Fruit fly (Drosophila melanogaster): ENCODE results near the gene ed.

The ed gene

DNA sequence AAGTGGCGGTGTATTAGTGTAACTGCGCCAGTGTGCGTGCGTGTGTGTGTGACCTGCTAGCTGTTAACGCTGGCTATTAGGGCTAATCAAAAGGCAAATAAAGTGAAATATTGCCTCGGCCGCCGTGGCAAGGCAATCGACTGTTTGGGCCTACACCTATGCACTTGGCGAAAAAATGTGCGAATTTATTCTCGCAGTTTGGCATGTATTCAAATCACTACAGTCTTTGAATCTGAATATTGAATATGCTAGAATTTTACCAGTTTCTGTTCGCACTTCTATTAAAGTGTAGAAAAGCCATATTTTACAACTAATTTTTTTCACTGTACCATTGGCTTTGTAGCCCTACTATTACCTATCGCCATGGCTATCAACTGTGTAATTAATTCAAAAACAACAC, 49.6 kb downstream of the ed start (continued):
- TF ChIP-seq Oli (tag; optimal IDR thresholded peaks at IDR 0.05) (peak; percentile 81), CG11695 (GFP tag; IDR thresholded peaks at IDR 0.05) (peak; percentile 88), p53 (GFP tag; optimal IDR thresholded peaks at IDR 0.05) (no peak), gem (tag; optimal IDR thresholded peaks at IDR 0.05) (peak; percentile 90), mam (GFP tag; optimal IDR thresholded peaks at IDR 0.05) (peak; percentile 62), CTCF (GFP tag; optimal IDR thresholded peaks at IDR 0.05) (no peak), CG11504 (tag; optimal IDR thresholded peaks at IDR 0.05) (peak; percentile 80), CG7556 (GFP tag; optimal IDR thresholded peaks at IDR 0.05) (peak; percentile 66), CG3281 (GFP tag; optimal IDR thresholded peaks at IDR 0.05) (peak; percentile 41), Myb (GFP tag; optimal IDR thresholded peaks at IDR 0.05) (peak; percentile 34), MESR4 (GFP tag; optimal IDR thresholded peaks at IDR 0.05) (peak; percentile 30), CG9797 (GFP tag; optimal IDR thresholded peaks at IDR 0.05) (no peak), nau (GFP tag; optimal IDR thresholded peaks at IDR 0.05) (peak; percentile 25), croc (GFP tag; conservative IDR thresholded peaks at IDR 0.05) (peak; percentile 50), CG17568 (GFP tag; optimal IDR thresholded peaks at IDR 0.05) (peak; percentile 66), PHDP (tag; optimal IDR thresholded peaks at IDR 0.05) (peak; percentile 83), Dref (GFP tag; IDR thresholded peaks at IDR 0.05) (0 out of 2 replicates have a peak, but pooled peaks have one; percentile 6), CG1603 (tag; optimal IDR thresholded peaks at IDR 0.05) (peak; percentile 93), ro (GFP tag; IDR thresholded peaks at IDR 0.05) (peak; percentile 82), CG12942 (GFP tag; optimal IDR thresholded peaks at IDR 0.05) (peak; percentile 66), h (optimal IDR thresholded peaks at IDR 0.05) (no peak), YL-1 (GFP tag; optimal IDR thresholded peaks at IDR 0.05) (peak; percentile 3), CG32772 (GFP tag; IDR thresholded peaks at IDR 0.05) (peak; percentile 77; the same call in 1 of the 2 replicates), HHEX (GFP tag; optimal IDR thresholded peaks at IDR 0.05) (peak; percentile 60), Fer1 (GFP tag; optimal IDR thresholded peaks at IDR 0.05) (peak; percentile 56), C15 (GFP tag; IDR thresholded peaks at IDR 0.05) (no peak; the same call in 2 of the 3 replicates), CG13287 (GFP tag; IDR thresholded peaks at IDR 0.05; ENCODE audit: partially characterized antibody) (no peak), CG8944 (GFP tag; optimal IDR thresholded peaks at IDR 0.05) (peak; percentile 84), CG10654 (GFP tag; optimal IDR thresholded peaks at IDR 0.05) (peak; percentile 45), Nf-YB (GFP tag; optimal IDR thresholded peaks at IDR 0.05) (peak; percentile 17), CG4360 (GFP tag; IDR thresholded peaks at IDR 0.05) (peak; percentile 36; the same call in 1 of the 2 replicates), cg (GFP tag; optimal IDR thresholded peaks at IDR 0.05) (peak; percentile 51), B-H1 (GFP tag; IDR thresholded peaks at IDR 0.05) (peak; percentile 81), Poxn (GFP tag; IDR thresholded peaks at IDR 0.05) (no peak), CG6854 (GFP tag; optimal IDR thresholded peaks at IDR 0.05) (no peak), CG17359 (tag; optimal IDR thresholded peaks at IDR 0.05) (peak; percentile 64), lab (GFP tag; optimal IDR thresholded peaks at IDR 0.05) (peak; percentile 66), CG8478 (optimal IDR thresholded peaks at IDR 0.05) (no peak), jigr1 (GFP tag; IDR thresholded peaks at IDR 0.05) (peak; percentile 83), CG14441 (GFP tag; IDR thresholded peaks at IDR 0.05) (peak; percentile 92), unc-4 (GFP tag; IDR thresholded peaks at IDR 0.05; ENCODE audit: partially characterized antibody) (no peak), Dll (GFP tag; IDR thresholded peaks at IDR 0.05; ENCODE audit: partially characterized antibody) (no peak), Max (GFP tag; optimal IDR thresholded peaks at IDR 0.05) (no peak), slp2 (GFP tag; optimal IDR thresholded peaks at IDR 0.05) (peak; percentile 45), tgo (GFP tag; IDR thresholded peaks at IDR 0.05) (peak; percentile 93), ash1 (GFP tag; optimal IDR thresholded peaks at IDR 0.05) (no peak), CG9817 (tag; optimal IDR thresholded peaks at IDR 0.05) (peak; percentile 65), emc (GFP tag; optimal IDR thresholded peaks at IDR 0.05) (no peak), CG3407 (GFP tag; optimal IDR thresholded peaks at IDR 0.05) (peak; percentile 72), btn (GFP tag; optimal IDR thresholded peaks at IDR 0.05) (peak; percentile 39), HLH4C (GFP tag; IDR thresholded peaks at IDR 0.05; ENCODE audit: partially characterized antibody) (no peak), CG7928 (GFP tag; optimal IDR thresholded peaks at IDR 0.05) (no peak)
